Worm (Caenorhabditis elegans) whole organism, L1 larva: Measurements from ENCODE around the gene srh-271.

ENCODE experiments used
- C16A3.4 ChIP-seq: fragments of 150-350 bp; optimal IDR thresholded peaks from 2 replicates; lab custom pipeline; 2014; ENCODE audit warnings: missing biosample characterization, missing genetic modification characterization
- Y116A8C.19 ChIP-seq: sonication (generic microtip); optimal IDR thresholded peaks from 2 replicates; lab custom pipeline; 2016; ENCODE audit warnings: missing compliant biosample characterization, missing genetic modification characterization, borderline replicate concordance
- aha-1 ChIP-seq: fragments of 150-350 bp; optimal IDR thresholded peaks from 2 replicates; lab custom pipeline; 2014; ENCODE audit warnings: missing biosample characterization, missing genetic modification characterization
- ama-1 ChIP-seq: fragments of 150-350 bp; optimal IDR thresholded peaks from 2 replicates; lab custom pipeline; 2014
- ceh-8 ChIP-seq: fragments of 200-800 bp; sonication (Bioruptor generic); optimal IDR thresholded peaks from 2 replicates; lab custom pipeline; 2018; ENCODE audit warnings: mild to moderate bottlenecking, missing genetic modification characterization, moderate library complexity, missing compliant biosample characterization
- dsc-1 ChIP-seq: sonication (generic microtip); optimal IDR thresholded peaks from 2 replicates; lab custom pipeline; 2016; ENCODE audit warnings: mild to moderate bottlenecking, missing genetic modification characterization, missing compliant biosample characterization
- efl-1 ChIP-seq, 4 experiments: fragments of 150-350 bp; optimal IDR thresholded peaks in 3 of 4; peaks in 1 of 4; 1 replicate in 1 of 4; 2 replicates in 3 of 4; lab custom pipeline; 2014; ENCODE audit warnings: missing biosample characterization in 2 of 4, missing genetic modification characterization in 2 of 4, missing genetic modification reagents in 2 of 4
- egl-13 ChIP-seq: sonication (generic microtip); optimal IDR thresholded peaks from 2 replicates; lab custom pipeline; 2016; ENCODE audit warnings: missing genotype, missing genetic modification reagents, missing genetic modification characterization, missing compliant biosample characterization
- elt-2 ChIP-seq: sonication (generic microtip); optimal IDR thresholded peaks from 2 replicates; lab custom pipeline; 2016; ENCODE audit warnings: missing genetic modification characterization, mild to moderate bottlenecking, inconsistent platforms, missing compliant biosample characterization, missing genetic modification reagents
- fkh-8 ChIP-seq: sonication (generic microtip); optimal IDR thresholded peaks from 2 replicates; lab custom pipeline; 2016; ENCODE audit warnings: mild to moderate bottlenecking, missing genetic modification characterization, missing compliant biosample characterization
- grh-1 ChIP-seq: fragments of 200-800 bp; sonication (Bioruptor generic); IDR thresholded peaks from 2 replicates; pipeline ENCODE4 v1.3.6; 2022; ENCODE audit warnings: missing genetic modification reagents, missing genetic modification characterization, missing compliant biosample characterization
- hpl-2 ChIP-seq: fragments of 150-350 bp; optimal IDR thresholded peaks from 2 replicates; lab custom pipeline; 2014; ENCODE audit warnings: missing biosample characterization, missing genetic modification reagents, missing genetic modification characterization
- lin-14 ChIP-seq: fragments of 200-800 bp; sonication (Bioruptor generic); optimal IDR thresholded peaks from 2 replicates; lab custom pipeline; 2018; ENCODE audit warnings: mild to moderate bottlenecking, missing genetic modification characterization, moderate library complexity, missing compliant biosample characterization
- lir-3 ChIP-seq: sonication (generic microtip); optimal IDR thresholded peaks from 2 replicates; lab custom pipeline; 2016; ENCODE audit warnings: mild to moderate bottlenecking, missing genetic modification characterization, moderate library complexity, missing compliant biosample characterization; ENCODE audit not compliant: poor library complexity
- mab-9 ChIP-seq: fragments of 200-800 bp; sonication (Bioruptor generic); IDR thresholded peaks from 2 replicates; pipeline ENCODE4 v1.3.6; 2022; ENCODE audit warnings: missing genetic modification reagents, missing genetic modification characterization, missing compliant biosample characterization
- mdl-1 ChIP-seq, 2 experiments: fragments of 150-350 bp; optimal IDR thresholded peaks; 2 replicates each; lab custom pipeline; 2014 to 2017; ENCODE audit warnings: missing biosample characterization in 2 of 2, missing genetic modification characterization in 2 of 2, inconsistent platforms in 1 of 2
- mef-2 ChIP-seq: fragments of 150-350 bp; optimal IDR thresholded peaks from 2 replicates; lab custom pipeline; 2014; ENCODE audit warnings: missing biosample characterization, missing genetic modification characterization
- nhr-12 ChIP-seq: sonication (generic microtip); optimal IDR thresholded peaks from 2 replicates; lab custom pipeline; 2017; ENCODE audit warnings: missing biosample characterization, missing genetic modification characterization
- nhr-19 ChIP-seq: fragments of 200-800 bp; sonication (Bioruptor generic); conservative IDR thresholded peaks from 2 replicates; pipeline ENCODE4 v1.3.6; 2022; ENCODE audit warnings: missing genetic modification characterization, missing compliant biosample characterization
- nhr-237 ChIP-seq: fragments of 150-350 bp; optimal IDR thresholded peaks from 2 replicates; lab custom pipeline; 2014; ENCODE audit warnings: missing biosample characterization, missing genetic modification characterization
- nhr-28 ChIP-seq: fragments of 150-350 bp; optimal IDR thresholded peaks from 2 replicates; lab custom pipeline; 2014; ENCODE audit warnings: missing biosample characterization, missing genetic modification characterization
- nhr-47 ChIP-seq: sonication (generic microtip); optimal IDR thresholded peaks from 2 replicates; lab custom pipeline; 2016; ENCODE audit warnings: mild to moderate bottlenecking, missing genetic modification characterization, moderate library complexity, missing compliant biosample characterization
- nhr-71 ChIP-seq: sonication (generic microtip); optimal IDR thresholded peaks from 2 replicates; lab custom pipeline; 2016; ENCODE audit warnings: mild to moderate bottlenecking, missing genetic modification characterization, moderate library complexity, missing compliant biosample characterization
- nhr-84 ChIP-seq: sonication (generic microtip); optimal IDR thresholded peaks from 2 replicates; lab custom pipeline; 2017; ENCODE audit warnings: missing biosample characterization, missing genetic modification characterization
- nhr-85 ChIP-seq: sonication (generic microtip); peaks from one replicate; lab custom pipeline; 2016; ENCODE audit warnings: missing genetic modification characterization, inconsistent platforms, missing compliant biosample characterization
- nhr-90 ChIP-seq: sonication (generic microtip); optimal IDR thresholded peaks from 2 replicates; lab custom pipeline; 2016; ENCODE audit warnings: mild to moderate bottlenecking, missing genetic modification characterization, missing compliant biosample characterization; ENCODE audit not compliant: poor library complexity
- pag-3 ChIP-seq: sonication (generic microtip); optimal IDR thresholded peaks from 2 replicates; lab custom pipeline; 2017; ENCODE audit warnings: missing genetic modification characterization, mild to moderate bottlenecking, missing compliant biosample characterization, antibody characterized with exemption, borderline replicate concordance; ENCODE audit not compliant: insufficient read depth
- pax-3 ChIP-seq: fragments of 200-800 bp; sonication (Bioruptor generic); optimal IDR thresholded peaks from 2 replicates; lab custom pipeline; 2018; ENCODE audit warnings: mild to moderate bottlenecking, missing genetic modification characterization, moderate library complexity, missing compliant biosample characterization
- sup-37 ChIP-seq: fragments of 200-800 bp; sonication (Bioruptor generic); optimal IDR thresholded peaks from 2 replicates; lab custom pipeline; 2018; ENCODE audit warnings: mild to moderate bottlenecking, missing genetic modification characterization, missing compliant biosample characterization
- swsn-7 ChIP-seq: sonication (generic microtip); optimal IDR thresholded peaks from 2 replicates; lab custom pipeline; 2016; ENCODE audit warnings: missing genetic modification characterization, missing compliant biosample characterization
- unc-30 ChIP-seq: sonication (generic microtip); optimal IDR thresholded peaks from 2 replicates; lab custom pipeline; 2017; ENCODE audit warnings: missing biosample characterization, missing genetic modification characterization
- unc-86 ChIP-seq: sonication (generic microtip); optimal IDR thresholded peaks from 2 replicates; lab custom pipeline; 2016; ENCODE audit warnings: missing genetic modification characterization, missing compliant biosample characterization
- zip-4 ChIP-seq: fragments of 200-800 bp; sonication (Bioruptor generic); optimal IDR thresholded peaks from 2 replicates; lab custom pipeline; 2018; ENCODE audit warnings: mild to moderate bottlenecking, missing genetic modification characterization, moderate library complexity, missing compliant biosample characterization
- ztf-11 ChIP-seq, 2 experiments: sonication (generic microtip); optimal IDR thresholded peaks; 2 replicates each; lab custom pipeline; 2016 to 2017; ENCODE audit warnings: missing genetic modification characterization in 2 of 2, missing biosample characterization in 1 of 2, missing compliant biosample characterization in 1 of 2
- ztf-4 ChIP-seq: fragments of 150-350 bp; optimal IDR thresholded peaks from 2 replicates; lab custom pipeline; 2014; ENCODE audit warnings: missing biosample characterization, missing genetic modification characterization

srh-271 gene

ce11 chrV:2621879-2622278 is at the start of gene srh-271:
Gene srh-271, minus strand, starts transcription at chrV:2621979.
- TF ChIP-seq nhr-90 (tag; lab: Kevin White, UChicago) (no peak), efl-1 (optimal IDR thresholded peaks at IDR 0.05; lab: Kevin White, UChicago) (no peak), efl-1 (GFP tag; optimal IDR thresholded peaks at IDR 0.05 in 1 of 2; lab: Kevin White, UChicago) (peak in 1 of 2 experiments; percentile 38)
- TF ChIP-seq, all 84 proteins: peak for 1

ce11 chrV:2671155-2671554 is 49.4 kb upstream of the srh-271 start, which contains the start of gene kel-8:
Gene kel-8, plus strand, starts transcription at chrV:2671455.
- TF ChIP-seq unc-30 (tag; lab: Kevin White, UChicago), result no peak
- no peak for TF ChIP-seq efl-1 (optimal IDR thresholded peaks at IDR 0.05; lab: Kevin White, UChicago)
- peak in 1 of 2 experiments; percentile 50 for TF ChIP-seq efl-1 (GFP tag; optimal IDR thresholded peaks at IDR 0.05 in 1 of 2; lab: Kevin White, UChicago)
- TF ChIP-seq Y116A8C.19 (tag; lab: Kevin White, UChicago), result no peak
- TF ChIP-seq ztf-4 (tag; lab: Kevin White, UChicago), result no peak
- TF ChIP-seq, all 84 proteins: peak for 1

- TF ChIP-seq C16A3.4 (tag; lab: Kevin White, UChicago), result no peak
- no peak for TF ChIP-seq nhr-237
- no peak for TF ChIP-seq efl-1 (optimal IDR thresholded peaks at IDR 0.05; lab: Kevin White, UChicago)
- TF ChIP-seq efl-1 (GFP tag; optimal IDR thresholded peaks at IDR 0.05 in 1 of 2; lab: Kevin White, UChicago), result no peak
- TF ChIP-seq unc-86 (tag; lab: Kevin White, UChicago), result no peak
- no peak for TF ChIP-seq elt-2 (tag; lab: Kevin White, UChicago)
- no peak for TF ChIP-seq swsn-7
- no peak for TF ChIP-seq hpl-2
- no peak for TF ChIP-seq nhr-85 (tag; lab: Kevin White, UChicago)
- TF ChIP-seq egl-13 (tag; lab: Kevin White, UChicago), result no peak
- TF ChIP-seq nhr-47 (tag; lab: Kevin White, UChicago), result no peak
- no peak for TF ChIP-seq aha-1
- no peak for TF ChIP-seq nhr-12 (tag; lab: Kevin White, UChicago)
- TF ChIP-seq ama-1 (lab: Kevin White, UChicago), result no peak
- no peak for TF ChIP-seq pax-3 (tag; lab: Kevin White, UChicago)
- TF ChIP-seq mab-9, result no peak
- no peak for TF ChIP-seq mef-2 (tag; lab: Kevin White, UChicago)
- no peak for TF ChIP-seq nhr-84 (tag; lab: Kevin White, UChicago)
- no peak for TF ChIP-seq nhr-19
- TF ChIP-seq dsc-1, result no peak
- TF ChIP-seq lin-14 (GFP tag; lab: Kevin White, UChicago), result no peak
Observed at ce11 chrV:2666600-2666999, 44.8 kb upstream of the srh-271 start, which contains the start of gene W02G9.4. Gene W02G9.4, plus strand, starts transcription at chrV:2666900.

- TF ChIP-seq zip-4 (GFP tag; lab: Kevin White, UChicago), result no peak
- no peak for TF ChIP-seq ceh-8 (GFP tag; lab: Kevin White, UChicago)
- TF ChIP-seq mdl-1 (tag; optimal IDR thresholded peaks at IDR 0.05; lab: Kevin White, UChicago), result no peak
- TF ChIP-seq pag-3 (tag; lab: Kevin White, UChicago), result no peak
- no peak for TF ChIP-seq grh-1 (GFP tag; lab: Robert Waterston, UW)
- TF ChIP-seq nhr-84 (tag; lab: Kevin White, UChicago), result no peak
- TF ChIP-seq fkh-8 (tag; lab: Kevin White, UChicago), result no peak
- no peak for TF ChIP-seq nhr-71 (tag; lab: Kevin White, UChicago)
- TF ChIP-seq lir-3 (tag; lab: Kevin White, UChicago), result no peak
- no peak for TF ChIP-seq ztf-11 (tag; optimal IDR thresholded peaks at IDR 0.05; lab: Kevin White, UChicago)
- no peak for TF ChIP-seq sup-37 (GFP tag; lab: Kevin White, UChicago)
- no peak for TF ChIP-seq nhr-47 (tag; lab: Kevin White, UChicago)
- TF ChIP-seq nhr-28 (tag; lab: Kevin White, UChicago), result no peak
Observed at ce11 chrV:2664525-2665053, 42.8 kb upstream of the srh-271 start, which contains the start of gene ndx-2. Gene ndx-2, minus strand, starts transcription at chrV:2665003.
